Fruit fly (Drosophila melanogaster): ENCODE results near the gene Ugt303A1.

The Ugt303A1 gene

DNA sequence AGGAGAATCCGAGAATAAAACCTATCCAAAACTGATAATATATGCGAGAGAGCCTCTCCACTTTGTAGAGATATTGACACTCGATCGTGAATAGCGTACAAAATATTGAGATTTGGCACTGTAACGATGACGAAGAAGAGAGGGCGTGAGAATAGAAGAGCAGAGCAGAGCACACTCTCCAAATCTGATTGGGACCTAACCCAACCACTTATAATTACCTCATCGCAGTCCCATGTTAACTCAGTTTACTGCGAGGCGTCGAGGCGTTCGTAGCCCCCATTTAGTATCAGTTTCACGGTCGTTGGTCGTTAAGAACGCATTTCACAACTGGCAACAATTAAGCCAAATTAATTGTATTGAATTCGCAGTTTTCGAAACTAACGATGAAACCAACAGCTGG lies 18.5 kb upstream of the Ugt303A1 start, which contains the start of gene Ugt302C1 (continued):
- no peak for TF ChIP-seq CG10959 (GFP tag; IDR thresholded peaks at IDR 0.05)
- no peak for TF ChIP-seq BEAF-32 (GFP tag; optimal IDR thresholded peaks at IDR 0.05)
- no peak for TF ChIP-seq Atf-2 (GFP tag; optimal IDR thresholded peaks at IDR 0.05)
- no peak for TF ChIP-seq CG4707 (GFP tag; optimal IDR thresholded peaks at IDR 0.05)
- TF ChIP-seq CG17385 (GFP tag; optimal IDR thresholded peaks at IDR 0.05) = peak; percentile 12
- no peak for TF ChIP-seq cg (GFP tag; optimal IDR thresholded peaks at IDR 0.05)
- TF ChIP-seq so (GFP tag; IDR thresholded peaks at IDR 0.05) = no peak
- peak; percentile 92 for TF ChIP-seq Jarid2 (GFP tag; optimal IDR thresholded peaks at IDR 0.05)
- TF ChIP-seq h (optimal IDR thresholded peaks at IDR 0.05) = no peak
- TF ChIP-seq mld (GFP tag; IDR thresholded peaks at IDR 0.05; ENCODE audit: partially characterized antibody) = no peak
- no peak for TF ChIP-seq jing (GFP tag; optimal IDR thresholded peaks at IDR 0.05)
- no peak for TF ChIP-seq Dip2 (GFP tag; IDR thresholded peaks at IDR 0.05)
- TF ChIP-seq sisA (GFP tag; IDR thresholded peaks at IDR 0.05) = no peak
- no peak for TF ChIP-seq E2f1 (GFP tag; IDR thresholded peaks at IDR 0.05)
- no peak for TF ChIP-seq gce (GFP tag; IDR thresholded peaks at IDR 0.05)
- TF ChIP-seq D (optimal IDR thresholded peaks at IDR 0.05) = no peak
- no peak for TF ChIP-seq D (GFP tag; optimal IDR thresholded peaks at IDR 0.05)
- TF ChIP-seq Sry-δ (GFP tag; optimal IDR thresholded peaks at IDR 0.05) = no peak
- no peak for TF ChIP-seq CG12391 (tag; optimal IDR thresholded peaks at IDR 0.05)
- no peak for TF ChIP-seq CG30020 (tag; optimal IDR thresholded peaks at IDR 0.05)
- no peak for TF ChIP-seq Dad (GFP tag; optimal IDR thresholded peaks at IDR 0.05)
- TF ChIP-seq Ada2b (GFP tag; IDR thresholded peaks at IDR 0.05) = no peak
- no peak for TF ChIP-seq CG17568 (GFP tag; optimal IDR thresholded peaks at IDR 0.05)
- no peak for TF ChIP-seq CG8281 (tag; optimal IDR thresholded peaks at IDR 0.05)
- TF ChIP-seq CG7372 (GFP tag; IDR thresholded peaks at IDR 0.05) = no peak
- TF ChIP-seq corto (GFP tag; optimal IDR thresholded peaks at IDR 0.05) = peak; percentile 16
- TF ChIP-seq CG6272 (GFP tag; IDR thresholded peaks at IDR 0.05) = no peak
- TF ChIP-seq danr (GFP tag; IDR thresholded peaks at IDR 0.05) = no peak
- TF ChIP-seq Blimp-1 (GFP tag; optimal IDR thresholded peaks at IDR 0.05) = no peak
- TF ChIP-seq Usf (GFP tag; optimal IDR thresholded peaks at IDR 0.05) = no peak
- peak; percentile 32; the same call in 1 of the 2 replicates for TF ChIP-seq Adf1 (GFP tag; IDR thresholded peaks at IDR 0.05)
- no peak for TF ChIP-seq cad (GFP tag; optimal IDR thresholded peaks at IDR 0.05)
- 0 out of 2 replicates have a peak, but pooled peaks have one; percentile 65 for TF ChIP-seq Bgb (GFP tag; IDR thresholded peaks at IDR 0.05; ENCODE audit: partially characterized antibody)
- no peak for TF ChIP-seq Rx (GFP tag; IDR thresholded peaks at IDR 0.05)
- no peak for TF ChIP-seq CG9215 (GFP tag; IDR thresholded peaks at IDR 0.05)
- no peak for TF ChIP-seq CTCF (GFP tag; optimal IDR thresholded peaks at IDR 0.05)
- TF ChIP-seq CG33557 (GFP tag; optimal IDR thresholded peaks at IDR 0.05) = no peak
- TF ChIP-seq CG11085 (GFP tag; IDR thresholded peaks at IDR 0.05) = no peak
- TF ChIP-seq ac (GFP tag; optimal IDR thresholded peaks at IDR 0.05) = no peak
- no peak for TF ChIP-seq HmgD (GFP tag; optimal IDR thresholded peaks at IDR 0.05)
- TF ChIP-seq dimm (GFP tag; IDR thresholded peaks at IDR 0.05) = no peak
- no peak for TF ChIP-seq Abd-B (GFP tag; optimal IDR thresholded peaks at IDR 0.05)
- no peak for TF ChIP-seq Oli (tag; optimal IDR thresholded peaks at IDR 0.05)
- TF ChIP-seq CG15601 (tag; optimal IDR thresholded peaks at IDR 0.05) = no peak
- no peak for TF ChIP-seq CG17829 (tag; optimal IDR thresholded peaks at IDR 0.05)
- TF ChIP-seq CG17802 (tag; optimal IDR thresholded peaks at IDR 0.05) = no peak
- TF ChIP-seq Sin3A (optimal IDR thresholded peaks at IDR 0.05) = no peak
- no peak for TF ChIP-seq CG9437 (GFP tag; optimal IDR thresholded peaks at IDR 0.05)
- peak; percentile 19 for TF ChIP-seq CG13624 (GFP tag; optimal IDR thresholded peaks at IDR 0.05)
- peak; percentile 17 for TF ChIP-seq lab (GFP tag; optimal IDR thresholded peaks at IDR 0.05)
- no peak for TF ChIP-seq CG4360 (GFP tag; IDR thresholded peaks at IDR 0.05)
- no peak for TF ChIP-seq jigr1 (GFP tag; IDR thresholded peaks at IDR 0.05)
- TF ChIP-seq yki (optimal IDR thresholded peaks at IDR 0.05) = peak; percentile 74
- no peak for TF ChIP-seq nerfin-2 (GFP tag; IDR thresholded peaks at IDR 0.05; ENCODE audit: partially characterized antibody)
